Fruit fly (Drosophila melanogaster) whole organism, embryonic: ENCODE data around the gene mRpL4.
A peak's percentile ranks its signal among the peaks of the same experiment; 100 is the strongest.

Experiments
- CG10321 ChIP-seq: fragments of 200-800 bp; sonication (Bioruptor generic); IDR thresholded peaks from 2 replicates; pipeline ENCODE4 v1.3.6; 2022; ENCODE audit warnings: missing biosample characterization, missing genetic modification characterization
- CG11093 ChIP-seq: fragments of 200-800 bp; sonication (Bioruptor generic); IDR thresholded peaks from 3 replicates; pipeline ENCODE4 v1.3.6; 2022; ENCODE audit warnings: missing biosample characterization, missing genetic modification characterization
- CG11723 ChIP-seq: fragments of 200-800 bp; sonication (Bioruptor generic); optimal IDR thresholded peaks from 2 replicates; lab custom pipeline; 2017; ENCODE audit warnings: missing biosample characterization, mild to moderate bottlenecking, missing genetic modification characterization
- CG12104 ChIP-seq: fragments of 200-800 bp; sonication (Bioruptor generic); optimal IDR thresholded peaks from 3 replicates; lab custom pipeline; 2016; ENCODE audit warnings: missing biosample characterization, missing genetic modification characterization
- CG1233 ChIP-seq: fragments of 200-800 bp; sonication (Bioruptor generic); optimal IDR thresholded peaks from 4 replicates; lab custom pipeline; 2018; ENCODE audit warnings: missing biosample characterization, mild to moderate bottlenecking, missing genetic modification characterization
- CG13296 ChIP-seq: fragments of 200-800 bp; sonication (Bioruptor generic); optimal IDR thresholded peaks from 3 replicates; lab custom pipeline; 2018; ENCODE audit warnings: missing biosample characterization, mild to moderate bottlenecking, missing genetic modification characterization
- CG13624 ChIP-seq: fragments of 200-800 bp; sonication (Bioruptor generic); optimal IDR thresholded peaks from 2 replicates; lab custom pipeline; 2016; ENCODE audit warnings: missing biosample characterization, missing genetic modification characterization
- CG14014 ChIP-seq: fragments of 200-800 bp; sonication (Bioruptor generic); IDR thresholded peaks from 2 replicates; pipeline ENCODE4 v1.3.6; 2022; ENCODE audit warnings: missing biosample characterization, missing genetic modification characterization
- CG1603 ChIP-seq: fragments of 200-800 bp; sonication (Bioruptor generic); optimal IDR thresholded peaks from 2 replicates; lab custom pipeline; 2019; ENCODE audit warnings: missing biosample characterization, mild to moderate bottlenecking, missing genetic modification characterization, moderate library complexity
- CG1647 ChIP-seq: fragments of 200-800 bp; sonication (Bioruptor generic); optimal IDR thresholded peaks from 3 replicates; lab custom pipeline; 2016; ENCODE audit warnings: missing biosample characterization, missing genetic modification characterization
- CG17385 ChIP-seq: fragments of 200-800 bp; sonication (Bioruptor generic); optimal IDR thresholded peaks from 3 replicates; lab custom pipeline; 2018; ENCODE audit warnings: missing biosample characterization, mild to moderate bottlenecking, missing genetic modification characterization
- CG1792 ChIP-seq: fragments of 200-800 bp; sonication (Bioruptor generic); optimal IDR thresholded peaks from 2 replicates; lab custom pipeline; 2016; ENCODE audit warnings: missing biosample characterization, missing genetic modification characterization
- CG43689 ChIP-seq: fragments of 200-800 bp; sonication (Bioruptor generic); IDR thresholded peaks from 2 replicates; pipeline ENCODE4 v1.3.6; 2022; ENCODE audit warnings: missing biosample characterization, missing genetic modification characterization
- CG8478 ChIP-seq: fragments of >200 bp; optimal IDR thresholded peaks from 2 replicates; lab custom pipeline; 2018
- CG8924 ChIP-seq: fragments of 200-800 bp; optimal IDR thresholded peaks from 3 replicates; lab custom pipeline; 2019; ENCODE audit warnings: missing biosample characterization, mild to moderate bottlenecking, missing genetic modification characterization, moderate library complexity
- D ChIP-seq, 2 experiments: fragments of 200-800 bp in 1 of 2; fragments of >200 bp in 1 of 2; sonication (Bioruptor generic) in 1 of 2; optimal IDR thresholded peaks; 2 replicates in 1 of 2; 3 replicates in 1 of 2; lab custom pipeline; 2017; ENCODE audit warnings: mild to moderate bottlenecking in 1 of 2, missing biosample characterization in 1 of 2, missing genetic modification characterization in 1 of 2, missing genetic modification reagents in 1 of 2
- Deaf1 ChIP-seq: fragments of 200-800 bp; optimal IDR thresholded peaks from 3 replicates; lab custom pipeline; 2019; ENCODE audit warnings: missing biosample characterization, mild to moderate bottlenecking, missing genetic modification characterization, moderate library complexity
- Dip2 ChIP-seq: fragments of 200-800 bp; sonication (Bioruptor generic); IDR thresholded peaks from 2 replicates; pipeline ENCODE4 v1.3.6; 2022; ENCODE audit warnings: missing biosample characterization, missing genetic modification characterization
- Gsc ChIP-seq: fragments of 200-800 bp; sonication (Bioruptor generic); IDR thresholded peaks from 2 replicates; pipeline ENCODE4 v1.3.6; 2022; ENCODE audit warnings: missing biosample characterization, missing genetic modification characterization
- HHEX ChIP-seq: fragments of 200-800 bp; sonication (Bioruptor generic); optimal IDR thresholded peaks from 3 replicates; lab custom pipeline; 2017; ENCODE audit warnings: missing biosample characterization, mild to moderate bottlenecking, missing genetic modification characterization, missing genetic modification reagents
- Hr39 ChIP-seq: fragments of >200 bp; optimal IDR thresholded peaks from 2 replicates; lab custom pipeline; 2017
- MESR4 ChIP-seq: fragments of 200-800 bp; sonication (Bioruptor generic); optimal IDR thresholded peaks from 2 replicates; lab custom pipeline; 2018; ENCODE audit warnings: missing biosample characterization, mild to moderate bottlenecking, missing genetic modification characterization, moderate library complexity
- MTF-1 ChIP-seq: fragments of 200-800 bp; sonication (Bioruptor generic); optimal IDR thresholded peaks from 2 replicates; lab custom pipeline; 2018; ENCODE audit warnings: missing biosample characterization, mild to moderate bottlenecking, missing genetic modification characterization, borderline replicate concordance
- Med ChIP-seq: fragments of 200-800 bp; sonication (Bioruptor generic); peaks from one replicate; lab custom pipeline; 2016; ENCODE audit warnings: missing biosample characterization, missing genetic modification characterization, mild to moderate bottlenecking, inconsistent platforms, moderate library complexity
- Neu2 ChIP-seq: fragments of 200-800 bp; sonication (Bioruptor generic); optimal IDR thresholded peaks from 3 replicates; lab custom pipeline; 2016; ENCODE audit warnings: missing biosample characterization, missing genetic modification characterization, borderline replicate concordance
- Sox102F ChIP-seq: fragments of 200-800 bp; sonication (Bioruptor generic); optimal IDR thresholded peaks from 2 replicates; lab custom pipeline; 2018; ENCODE audit warnings: missing biosample characterization, mild to moderate bottlenecking, missing genetic modification characterization, moderate library complexity
- Trl ChIP-seq, 3 experiments: fragments of >200 bp in 2 of 3; fragments of 200-800 bp in 1 of 3; sonication (Bioruptor generic) in 1 of 3; optimal IDR thresholded peaks; 2 replicates in 1 of 3; 3 replicates in 2 of 3; lab custom pipeline; 2016 to 2017; ENCODE audit warnings: missing biosample characterization in 1 of 3, missing genetic modification characterization in 1 of 3
- ato ChIP-seq: fragments of 200-800 bp; sonication (Bioruptor generic); IDR thresholded peaks from 2 replicates; pipeline ENCODE4 v1.3.6; 2022; ENCODE audit warnings: missing biosample characterization, missing genetic modification characterization; ENCODE audit not compliant: partially characterized antibody
- bigmax ChIP-seq: fragments of 200-800 bp; sonication (Bioruptor generic); optimal IDR thresholded peaks from 2 replicates; lab custom pipeline; 2018; ENCODE audit warnings: missing biosample characterization, mild to moderate bottlenecking, missing genetic modification characterization
- cg ChIP-seq: fragments of 200-800 bp; sonication (Bioruptor generic); optimal IDR thresholded peaks from 3 replicates; lab custom pipeline; 2019; ENCODE audit warnings: missing biosample characterization, mild to moderate bottlenecking, missing genetic modification characterization, moderate library complexity
- chinmo ChIP-seq: fragments of 200-800 bp; sonication (Bioruptor generic); IDR thresholded peaks from 4 replicates; pipeline ENCODE4 v1.3.6; 2022; ENCODE audit warnings: missing biosample characterization, missing genetic modification characterization; ENCODE audit not compliant: partially characterized antibody
- cwo ChIP-seq: fragments of 200-800 bp; sonication (Bioruptor generic); optimal IDR thresholded peaks from 3 replicates; lab custom pipeline; 2017; ENCODE audit warnings: missing biosample characterization, missing genetic modification characterization, mild to moderate bottlenecking, moderate library complexity, missing genetic modification reagents
- dan ChIP-seq: fragments of 200-800 bp; sonication (Bioruptor generic); IDR thresholded peaks from 2 replicates; pipeline ENCODE4 v1.3.6; 2022; ENCODE audit warnings: missing biosample characterization, missing genetic modification characterization
- ems ChIP-seq: fragments of 200-800 bp; sonication (Bioruptor generic); optimal IDR thresholded peaks from 3 replicates; lab custom pipeline; 2016; ENCODE audit warnings: missing biosample characterization, missing genetic modification characterization
- hbn ChIP-seq: fragments of 200-800 bp; sonication (Bioruptor generic); IDR thresholded peaks from 2 replicates; pipeline ENCODE4 v1.3.6; 2022; ENCODE audit warnings: missing biosample characterization, missing genetic modification characterization; ENCODE audit not compliant: partially characterized antibody
- kah ChIP-seq: fragments of 200-800 bp; sonication (Bioruptor generic); optimal IDR thresholded peaks from 2 replicates; lab custom pipeline; 2018; ENCODE audit warnings: missing biosample characterization, mild to moderate bottlenecking, missing genetic modification characterization
- lab ChIP-seq: fragments of 200-800 bp; sonication (Bioruptor generic); optimal IDR thresholded peaks from 3 replicates; lab custom pipeline; 2017; ENCODE audit warnings: missing biosample characterization, missing genetic modification characterization, mild to moderate bottlenecking, moderate library complexity, missing genetic modification reagents
- mirr ChIP-seq: fragments of 200-800 bp; sonication (Bioruptor generic); optimal IDR thresholded peaks from 3 replicates; lab custom pipeline; 2018; ENCODE audit warnings: missing biosample characterization, mild to moderate bottlenecking, missing genetic modification characterization
- nau ChIP-seq: fragments of 200-800 bp; sonication (Bioruptor generic); optimal IDR thresholded peaks from 3 replicates; lab custom pipeline; 2017; ENCODE audit warnings: missing biosample characterization, mild to moderate bottlenecking, missing genetic modification characterization, missing genetic modification reagents
- psq ChIP-seq: fragments of 200-800 bp; sonication (Bioruptor generic); optimal IDR thresholded peaks from 2 replicates; lab custom pipeline; 2017; ENCODE audit warnings: missing biosample characterization, missing genetic modification characterization
- pum ChIP-seq: fragments of 200-800 bp; sonication (Bioruptor generic); optimal IDR thresholded peaks from 2 replicates; lab custom pipeline; 2016; ENCODE audit warnings: missing biosample characterization, missing genetic modification characterization
- pzg ChIP-seq: fragments of 200-800 bp; sonication (Bioruptor generic); optimal IDR thresholded peaks from 3 replicates; lab custom pipeline; 2018; ENCODE audit warnings: missing biosample characterization, mild to moderate bottlenecking, missing genetic modification characterization, moderate library complexity
- ro ChIP-seq: fragments of 200-800 bp; sonication (Bioruptor generic); IDR thresholded peaks from 2 replicates; pipeline ENCODE4 v1.3.6; 2022; ENCODE audit warnings: missing biosample characterization, missing genetic modification characterization
- seq ChIP-seq: fragments of 200-800 bp; sonication (Bioruptor generic); IDR thresholded peaks from 2 replicates; pipeline ENCODE4 v1.3.6; 2022; ENCODE audit warnings: missing biosample characterization, missing genetic modification characterization
- sqz ChIP-seq: fragments of 200-800 bp; sonication (Bioruptor generic); optimal IDR thresholded peaks from 3 replicates; lab custom pipeline; 2018; ENCODE audit warnings: missing biosample characterization, mild to moderate bottlenecking, missing genetic modification characterization
- tgo ChIP-seq: fragments of 200-800 bp; sonication (Bioruptor generic); IDR thresholded peaks from 3 replicates; pipeline ENCODE4 v1.3.6; 2022; ENCODE audit warnings: missing biosample characterization, missing genetic modification characterization
- tin ChIP-seq: fragments of 200-800 bp; sonication (Bioruptor generic); optimal IDR thresholded peaks from 3 replicates; lab custom pipeline; 2016; ENCODE audit warnings: missing biosample characterization, missing genetic modification characterization
- vnd ChIP-seq: fragments of 200-800 bp; sonication (Bioruptor generic); IDR thresholded peaks from 3 replicates; pipeline ENCODE4 v1.3.6; 2022; ENCODE audit warnings: missing biosample characterization, missing genetic modification characterization; ENCODE audit not compliant: partially characterized antibody
- z ChIP-seq: fragments of 200-800 bp; sonication (Bioruptor generic); IDR thresholded peaks from 3 replicates; pipeline ENCODE4 v1.3.6; 2022; ENCODE audit warnings: missing biosample characterization, missing genetic modification characterization

The mRpL4 gene

dm6 chr2L:16351805-16352584 is 23.1 kb upstream of the mRpL4 start (continued):
- peak; percentile 54 for TF ChIP-seq MESR4 (GFP tag; lab: Kevin White, UChicago)
- no peak for TF ChIP-seq vnd (GFP tag; lab: Robert Waterston, UW)
- no peak for TF ChIP-seq MTF-1 (GFP tag; lab: Kevin White, UChicago)
- no peak for TF ChIP-seq CG1603
- peak; percentile 92 for TF ChIP-seq cg (GFP tag; lab: Kevin White, UChicago)
- no peak for TF ChIP-seq seq (GFP tag; lab: Robert Waterston, UW)
- no peak for TF ChIP-seq CG1792 (GFP tag; lab: Kevin White, UChicago)
- no peak for TF ChIP-seq CG8924 (tag; lab: Kevin White, UChicago)
- TF ChIP-seq Hr39 (lab: Kevin White, UChicago) = no peak
- no peak for TF ChIP-seq CG11723
- no peak for TF ChIP-seq pzg (GFP tag; lab: Kevin White, UChicago)
- TF ChIP-seq chinmo (GFP tag; lab: Robert Waterston, UW) = 0 out of 4 replicates have a peak, but pooled peaks have one; percentile 11
- no peak for TF ChIP-seq CG11093 (GFP tag; lab: Robert Waterston, UW)
- no peak for TF ChIP-seq tgo (GFP tag; lab: Robert Waterston, UW)
- no peak for TF ChIP-seq HHEX (GFP tag; lab: Kevin White, UChicago)
- TF ChIP-seq hbn (GFP tag; lab: Robert Waterston, UW) = no peak
- TF ChIP-seq Sox102F (GFP tag; lab: Kevin White, UChicago) = no peak
- TF ChIP-seq dan = no peak
- TF ChIP-seq lab (GFP tag; lab: Kevin White, UChicago) = no peak
- no peak for TF ChIP-seq sqz
- peak; percentile 78 for TF ChIP-seq psq (GFP tag; lab: Kevin White, UChicago)
- no peak for TF ChIP-seq CG1233 (GFP tag; lab: Kevin White, UChicago)
- no peak for TF ChIP-seq CG14014 (GFP tag; lab: Robert Waterston, UW)
- TF ChIP-seq CG13296 (GFP tag; lab: Kevin White, UChicago) = no peak
- no peak for TF ChIP-seq bigmax
- no peak for TF ChIP-seq CG43689 (GFP tag; lab: Robert Waterston, UW)
- no peak for TF ChIP-seq cwo (GFP tag; lab: Kevin White, UChicago)
- TF ChIP-seq mirr (GFP tag; lab: Kevin White, UChicago) = no peak
- peak; percentile 81 for TF ChIP-seq Med (GFP tag; lab: Kevin White, UChicago)
- TF ChIP-seq nau (GFP tag; lab: Kevin White, UChicago) = no peak
- TF ChIP-seq ems (GFP tag; lab: Kevin White, UChicago) = no peak
- no peak for TF ChIP-seq CG1647
- TF ChIP-seq pum (GFP tag; lab: Kevin White, UChicago) = no peak
- no peak for TF ChIP-seq z (GFP tag; lab: Robert Waterston, UW)
- peak; percentile 92 for TF ChIP-seq CG17385
- no peak for TF ChIP-seq Gsc (GFP tag; lab: Robert Waterston, UW)
- no peak for TF ChIP-seq Dip2 (GFP tag; lab: Robert Waterston, UW)
- TF ChIP-seq CG12104 = no peak
- peak; percentile 5 for TF ChIP-seq CG8478 (lab: Kevin White, UChicago)
- no peak for TF ChIP-seq tin (GFP tag; lab: Kevin White, UChicago)
- no peak for TF ChIP-seq CG10321 (GFP tag; lab: Robert Waterston, UW)
- TF ChIP-seq D (optimal IDR thresholded peaks at IDR 0.05; lab: Kevin White, UChicago) = peak; percentile 68
- no peak for TF ChIP-seq D (GFP tag; optimal IDR thresholded peaks at IDR 0.05; lab: Kevin White, UChicago)
- TF ChIP-seq ato (GFP tag; lab: Robert Waterston, UW) = no peak
- no peak for TF ChIP-seq kah (GFP tag; lab: Kevin White, UChicago)
- no peak for TF ChIP-seq Neu2 (GFP tag; lab: Kevin White, UChicago)
- no peak for TF ChIP-seq CG13624
- TF ChIP-seq Trl (optimal IDR thresholded peaks at IDR 0.05; lab: Kevin White, UChicago) = no peak
- no peak for TF ChIP-seq Trl (GFP tag; optimal IDR thresholded peaks at IDR 0.05; lab: Kevin White, UChicago)
- peak; percentile 89 for TF ChIP-seq Deaf1 (tag; lab: Kevin White, UChicago)
- no peak for TF ChIP-seq ro
